Fruit fly (Drosophila melanogaster) whole organism, embryonic: ENCODE measurements around the gene CG32214.

Experiments
- CG12744 ChIP-seq: fragments of 200-800 bp; sonication (Bioruptor generic); optimal IDR thresholded peaks from 2 replicates; lab custom pipeline; 2016; ENCODE audit warnings: missing biosample characterization, missing genetic modification characterization
- ci ChIP-seq: fragments of 200-800 bp; sonication (Bioruptor generic); IDR thresholded peaks from 3 replicates; pipeline ENCODE4 v1.3.6; 2022; ENCODE audit warnings: missing biosample characterization, missing genetic modification characterization
- nmo ChIP-seq: fragments of 200-800 bp; sonication (Bioruptor generic); optimal IDR thresholded peaks from 2 replicates; lab custom pipeline; 2018; ENCODE audit warnings: missing biosample characterization, mild to moderate bottlenecking, missing genetic modification characterization, moderate library complexity
- pan ChIP-seq, 4 experiments: fragments of >200 bp in 3 of 4; fragments of 200-800 bp in 1 of 4; sonication (Bioruptor generic) in 1 of 4; optimal IDR thresholded peaks in 3 of 4; IDR thresholded peaks in 1 of 4; 2 replicates each; pipeline versions ENCODE4 v1.3.6 to Lab custom; 2017 to 2022; ENCODE audit warnings: missing biosample characterization in 2 of 4, missing genetic modification characterization in 2 of 4, mixed read lengths in 1 of 4
- run ChIP-seq: fragments of 200-800 bp; sonication (Bioruptor generic); optimal IDR thresholded peaks from 3 replicates; lab custom pipeline; 2018; ENCODE audit warnings: missing biosample characterization, mild to moderate bottlenecking, missing genetic modification characterization
- yki ChIP-seq: fragments of >200 bp; optimal IDR thresholded peaks from 3 replicates; lab custom pipeline; 2018

DNA sequence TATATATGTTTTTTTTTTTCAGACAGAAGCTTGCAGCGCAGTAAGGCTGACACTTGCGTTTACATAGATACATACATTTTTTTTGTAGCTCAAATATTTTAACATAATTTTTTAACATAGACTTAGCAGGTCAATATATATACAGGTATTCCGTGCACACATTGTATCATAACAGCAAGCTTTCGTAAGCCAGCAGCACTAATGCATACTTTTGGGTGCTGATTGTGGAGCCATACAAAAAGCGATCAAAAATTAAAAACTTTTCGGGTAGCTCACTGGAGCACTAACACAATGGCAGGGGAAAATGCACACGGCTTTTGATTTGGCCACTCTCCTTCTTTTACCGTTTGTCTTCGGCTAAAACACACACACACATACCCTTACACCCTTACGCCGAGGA lies 15.9 kb downstream of the CG32214 start:
- TF ChIP-seq ci, result no peak
- TF ChIP-seq CG12744 (GFP tag; lab: Kevin White, UChicago), result no peak
- no peak for TF ChIP-seq pan (optimal IDR thresholded peaks at IDR 0.05; lab: Kevin White, UChicago)
- no peak for TF ChIP-seq pan (GFP tag; optimal IDR thresholded peaks at IDR 0.05 in 1 of 2, IDR thresholded peaks at IDR 0.05 in 1 of 2)
- TF ChIP-seq nmo (GFP tag; lab: Kevin White, UChicago), result no peak
- TF ChIP-seq run, result no peak
- no peak for TF ChIP-seq yki (lab: Kevin White, UChicago)
